Worm (Caenorhabditis elegans) whole organism, L4 larva: ENCODE results near the gene rin-1.

ENCODE experiments used
- fkh-10 ChIP-seq: fragments of 150-350 bp; optimal IDR thresholded peaks from 2 replicates; lab custom pipeline; 2014; ENCODE audit warnings: missing biosample characterization, missing genetic modification reagents, missing genetic modification characterization
- jun-1 ChIP-seq: fragments of 150-350 bp; optimal IDR thresholded peaks from 2 replicates; lab custom pipeline; 2014; ENCODE audit warnings: missing biosample characterization, missing genetic modification reagents, missing genetic modification characterization
- lin-13 ChIP-seq: fragments of 150-350 bp; optimal IDR thresholded peaks from 2 replicates; lab custom pipeline; 2014; ENCODE audit warnings: missing biosample characterization, missing genetic modification reagents, missing genetic modification characterization
- lin-39 ChIP-seq: fragments of 150-350 bp; optimal IDR thresholded peaks from 2 replicates; lab custom pipeline; 2014; ENCODE audit warnings: missing biosample characterization, missing genetic modification reagents, missing genetic modification characterization
- lir-3 ChIP-seq: sonication (generic microtip); optimal IDR thresholded peaks from 2 replicates; lab custom pipeline; 2016; ENCODE audit warnings: mild to moderate bottlenecking, missing genetic modification characterization, missing compliant biosample characterization
- lsy-2 ChIP-seq, 2 experiments: fragments of 150-350 bp in 1 of 2; sonication (generic microtip) in 1 of 2; optimal IDR thresholded peaks; 2 replicates each; lab custom pipeline; 2014 to 2017; ENCODE audit warnings: missing biosample characterization in 2 of 2, missing genetic modification characterization in 2 of 2
- mep-1 ChIP-seq: fragments of 150-350 bp; sonication (generic microtip); optimal IDR thresholded peaks from 3 replicates; lab custom pipeline; 2014; ENCODE audit warnings: missing biosample characterization, missing genetic modification characterization
- nhr-10 ChIP-seq: fragments of 150-350 bp; optimal IDR thresholded peaks from 2 replicates; lab custom pipeline; 2014; ENCODE audit warnings: missing biosample characterization, missing genetic modification characterization
- nhr-237 ChIP-seq: sonication (generic microtip); optimal IDR thresholded peaks from 2 replicates; lab custom pipeline; 2017; ENCODE audit warnings: missing biosample characterization, missing genetic modification characterization
- pha-4 ChIP-seq, 2 experiments: fragments of 150-350 bp in 1 of 2; fragments of 200-800 bp in 1 of 2; sonication (Bioruptor generic) in 1 of 2; IDR thresholded peaks in 1 of 2; optimal IDR thresholded peaks in 1 of 2; 2 replicates each; pipeline versions ENCODE4 v1.3.6 to Lab custom; 2014 to 2022; ENCODE audit warnings: missing genetic modification characterization in 2 of 2, missing genetic modification reagents in 2 of 2, missing biosample characterization in 1 of 2, missing compliant biosample characterization in 1 of 2
- set-16 ChIP-seq: fragments of 200-800 bp; sonication (Bioruptor generic); IDR thresholded peaks from 2 replicates; pipeline ENCODE4 v1.3.6; 2022; ENCODE audit warnings: missing genetic modification reagents, missing genetic modification characterization, missing compliant biosample characterization
- skn-1 ChIP-seq: fragments of 150-350 bp; optimal IDR thresholded peaks from 2 replicates; lab custom pipeline; 2014; ENCODE audit warnings: missing biosample characterization, missing genetic modification characterization

DNA sequence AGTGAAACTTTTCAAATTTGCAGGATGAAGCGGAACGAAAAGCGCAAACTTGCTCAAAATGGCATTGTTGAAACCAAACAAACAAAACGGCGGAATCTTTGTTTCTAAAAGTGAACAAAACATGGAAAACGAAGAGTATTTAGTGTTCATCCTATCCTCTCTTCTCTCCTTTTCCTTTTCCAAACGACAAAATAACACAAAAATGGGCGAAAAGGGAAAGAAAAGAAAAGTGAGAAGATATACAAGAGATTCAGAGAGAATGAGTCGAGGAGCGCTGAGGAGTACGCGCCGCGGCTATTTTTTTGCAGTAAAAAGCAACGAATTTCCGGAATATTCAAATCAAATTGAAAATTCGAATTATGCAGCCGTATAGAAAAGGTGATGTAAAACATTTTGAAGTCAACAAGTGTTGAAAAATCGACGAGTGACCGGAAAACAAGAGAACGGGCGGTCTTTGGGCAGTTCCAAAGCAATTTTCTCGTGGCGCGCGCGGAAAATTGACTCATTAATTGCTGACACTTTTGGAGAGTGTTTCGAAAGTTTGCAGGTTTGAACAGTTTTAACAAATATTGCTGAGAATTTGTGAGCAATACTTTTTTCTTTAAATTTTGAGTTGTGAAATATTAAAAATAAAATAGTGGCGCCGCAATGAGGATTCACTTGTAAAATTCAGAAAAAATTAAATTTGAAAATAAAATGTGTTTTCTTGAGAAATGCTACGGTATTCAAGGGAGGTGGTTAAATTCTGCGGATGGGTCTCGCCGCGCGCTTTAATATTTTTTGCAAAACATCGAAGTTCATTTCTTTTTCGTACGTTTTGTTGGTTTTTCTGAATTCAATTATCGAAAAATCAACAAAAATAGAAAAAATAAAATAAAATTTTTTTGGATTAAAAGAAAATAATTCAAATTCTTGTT is 19.9 kb upstream of the rin-1 start:
- TF ChIP-seq set-16 (GFP tag; lab: Robert Waterston, UW) (no peak), pha-4 (GFP tag; IDR thresholded peaks at IDR 0.05; lab: Robert Waterston, UW) (no peak), pha-4 (tag; optimal IDR thresholded peaks at IDR 0.05; lab: Kevin White, UChicago) (no peak), lir-3 (no peak), jun-1 (tag; lab: Kevin White, UChicago) (no peak), lin-39 (no peak), lin-13 (GFP tag; lab: Kevin White, UChicago) (no peak), lsy-2 (tag; optimal IDR thresholded peaks at IDR 0.05; lab: Kevin White, UChicago) (no peak), skn-1 (tag; lab: Kevin White, UChicago) (no peak), mep-1 (tag; lab: Kevin White, UChicago) (no peak), nhr-10 (tag; lab: Kevin White, UChicago) (no peak), fkh-10 (GFP tag; lab: Kevin White, UChicago) (no peak), nhr-237 (tag; lab: Kevin White, UChicago) (no peak)
